Fruit fly (Drosophila melanogaster) whole organism, embryonic: Measurements from ENCODE around the gene Spps.

Experiments
- Bgb ChIP-seq: fragments of 200-800 bp; sonication (Bioruptor generic); IDR thresholded peaks from 2 replicates; pipeline ENCODE4 v1.3.6; 2022; ENCODE audit warnings: missing biosample characterization, missing genetic modification characterization; ENCODE audit not compliant: partially characterized antibody
- Blimp-1 ChIP-seq: fragments of 200-800 bp; sonication (Bioruptor generic); optimal IDR thresholded peaks from 3 replicates; lab custom pipeline; 2018; ENCODE audit warnings: missing biosample characterization, missing genetic modification characterization, mild to moderate bottlenecking, moderate library complexity, missing genetic modification reagents
- CG10543 ChIP-seq: fragments of 200-800 bp; sonication (Bioruptor generic); optimal IDR thresholded peaks from 3 replicates; lab custom pipeline; 2017; ENCODE audit warnings: missing biosample characterization, mild to moderate bottlenecking, missing genetic modification characterization, moderate library complexity
- CG12236 ChIP-seq: fragments of 200-800 bp; sonication (Bioruptor generic); optimal IDR thresholded peaks from 2 replicates; lab custom pipeline; 2016; ENCODE audit warnings: missing biosample characterization, missing genetic modification characterization
- CG16863 ChIP-seq: fragments of 200-800 bp; sonication (Bioruptor generic); optimal IDR thresholded peaks from 3 replicates; lab custom pipeline; 2016; ENCODE audit warnings: missing biosample characterization, missing genetic modification characterization
- CG17328 ChIP-seq: fragments of 200-800 bp; sonication (Bioruptor generic); IDR thresholded peaks from 2 replicates; pipeline ENCODE4 v1.3.6; 2022; ENCODE audit warnings: missing biosample characterization, missing genetic modification characterization
- CG1832 ChIP-seq: fragments of 200-800 bp; sonication (Bioruptor generic); optimal IDR thresholded peaks from 2 replicates; lab custom pipeline; 2017; ENCODE audit warnings: missing biosample characterization, mild to moderate bottlenecking, missing genetic modification characterization, inconsistent platforms
- CG31441 ChIP-seq: fragments of 200-800 bp; sonication (Bioruptor generic); IDR thresholded peaks from 2 replicates; pipeline ENCODE4 v1.3.6; 2022; ENCODE audit warnings: missing biosample characterization, missing genetic modification characterization
- CG32772 ChIP-seq: fragments of 200-800 bp; sonication (Bioruptor generic); IDR thresholded peaks from 2 replicates; pipeline ENCODE4 v1.3.6; 2022; ENCODE audit warnings: missing biosample characterization, missing genetic modification characterization
- CG3281 ChIP-seq: fragments of 200-800 bp; sonication (Bioruptor generic); optimal IDR thresholded peaks from 3 replicates; lab custom pipeline; 2017; ENCODE audit warnings: missing biosample characterization, mild to moderate bottlenecking, missing genetic modification characterization
- CG3726 ChIP-seq: fragments of 200-800 bp; sonication (Bioruptor generic); IDR thresholded peaks from 3 replicates; pipeline ENCODE4, ENCODE4 v1.3.6; 2022; ENCODE audit warnings: missing biosample characterization, missing genetic modification characterization
- CG4328 ChIP-seq: fragments of 200-800 bp; sonication (Bioruptor generic); optimal IDR thresholded peaks from 3 replicates; lab custom pipeline; 2017; ENCODE audit warnings: missing biosample characterization, missing genetic modification reagents, missing genetic modification characterization
- CG4820 ChIP-seq: fragments of 200-800 bp; sonication (Bioruptor generic); optimal IDR thresholded peaks from 3 replicates; lab custom pipeline; 2016; ENCODE audit warnings: missing biosample characterization, missing genetic modification characterization
- CG6813 ChIP-seq: fragments of 200-800 bp; sonication (Bioruptor generic); optimal IDR thresholded peaks from 2 replicates; lab custom pipeline; 2017; ENCODE audit warnings: missing biosample characterization, missing genetic modification characterization, mild to moderate bottlenecking, moderate library complexity, missing genetic modification reagents
- CG8290 ChIP-seq, 3 experiments: fragments of 200-800 bp; sonication (Bioruptor generic); optimal IDR thresholded peaks; 2 replicates each; lab custom pipeline; 2016 to 2019; ENCODE audit warnings: missing biosample characterization in 3 of 3, missing genetic modification characterization in 3 of 3, mild to moderate bottlenecking in 2 of 3, moderate library complexity in 1 of 3
- Ets97D ChIP-seq: fragments of 200-800 bp; sonication (Bioruptor generic); optimal IDR thresholded peaks from 3 replicates; lab custom pipeline; 2016; ENCODE audit warnings: missing biosample characterization, missing genetic modification characterization
- HLHmδ ChIP-seq: fragments of 200-800 bp; sonication (Bioruptor generic); optimal IDR thresholded peaks from 2 replicates; lab custom pipeline; 2018; ENCODE audit warnings: missing biosample characterization, mild to moderate bottlenecking, missing genetic modification characterization, moderate library complexity
- MBD-R2 ChIP-seq: fragments of 200-800 bp; sonication (Bioruptor generic); IDR thresholded peaks from 2 replicates; pipeline ENCODE4 v1.3.6; 2022; ENCODE audit warnings: missing biosample characterization, missing genetic modification characterization
- Max ChIP-seq: fragments of 200-800 bp; sonication (Bioruptor generic); optimal IDR thresholded peaks from 2 replicates; lab custom pipeline; 2016; ENCODE audit warnings: missing biosample characterization, mild to moderate bottlenecking, missing genetic modification characterization
- NC2β ChIP-seq: fragments of 200-800 bp; sonication (Bioruptor generic); optimal IDR thresholded peaks from 2 replicates; lab custom pipeline; 2016; ENCODE audit warnings: missing biosample characterization, missing genetic modification characterization
- Nf-YC ChIP-seq: fragments of 200-800 bp; optimal IDR thresholded peaks from 3 replicates; lab custom pipeline; 2019; ENCODE audit warnings: missing biosample characterization, mild to moderate bottlenecking, missing genetic modification characterization, moderate library complexity
- Scr ChIP-seq: fragments of 200-800 bp; sonication (Bioruptor generic); IDR thresholded peaks from 2 replicates; pipeline ENCODE4 v1.3.6; 2022; ENCODE audit warnings: missing biosample characterization, missing genetic modification characterization; ENCODE audit not compliant: partially characterized antibody
- Sry-β ChIP-seq: fragments of 200-800 bp; sonication (Bioruptor generic); optimal IDR thresholded peaks from 2 replicates; lab custom pipeline; 2018; ENCODE audit warnings: missing biosample characterization, mild to moderate bottlenecking, missing genetic modification characterization, moderate library complexity
- Trl ChIP-seq, 3 experiments: fragments of >200 bp in 2 of 3; fragments of 200-800 bp in 1 of 3; sonication (Bioruptor generic) in 1 of 3; optimal IDR thresholded peaks; 2 replicates in 1 of 3; 3 replicates in 2 of 3; lab custom pipeline; 2016 to 2017; ENCODE audit warnings: missing biosample characterization in 1 of 3, missing genetic modification characterization in 1 of 3
- ac ChIP-seq: fragments of 200-800 bp; sonication (Bioruptor generic); optimal IDR thresholded peaks from 3 replicates; lab custom pipeline; 2017; ENCODE audit warnings: missing biosample characterization, mild to moderate bottlenecking, missing genetic modification characterization
- aop ChIP-seq: fragments of 200-800 bp; sonication (Bioruptor generic); IDR thresholded peaks from 2 replicates; pipeline ENCODE4 v1.3.6; 2022; ENCODE audit warnings: missing biosample characterization, missing genetic modification characterization
- ara ChIP-seq: fragments of 200-800 bp; sonication (Bioruptor generic); IDR thresholded peaks from 2 replicates; pipeline ENCODE4 v1.3.6; 2022; ENCODE audit warnings: missing biosample characterization, missing genetic modification characterization
- az2 ChIP-seq: fragments of 200-800 bp; sonication (Bioruptor generic); optimal IDR thresholded peaks from 3 replicates; lab custom pipeline; 2016; ENCODE audit warnings: missing biosample characterization, missing genetic modification characterization
- bab2 ChIP-seq: fragments of 200-800 bp; sonication (Bioruptor generic); optimal IDR thresholded peaks from 2 replicates; lab custom pipeline; 2016; ENCODE audit warnings: missing biosample characterization, missing genetic modification characterization
- cad ChIP-seq: fragments of >200 bp; optimal IDR thresholded peaks from 2 replicates; lab custom pipeline; 2017; ENCODE audit warnings: missing biosample characterization, missing genetic modification characterization
- caup ChIP-seq: fragments of 200-800 bp; sonication (Bioruptor generic); optimal IDR thresholded peaks from 3 replicates; lab custom pipeline; 2017; ENCODE audit warnings: missing biosample characterization, mild to moderate bottlenecking, missing genetic modification characterization, moderate library complexity; ENCODE audit not compliant: severe bottlenecking
- chn ChIP-seq: fragments of 200-800 bp; sonication (Bioruptor generic); optimal IDR thresholded peaks from 2 replicates; lab custom pipeline; 2016; ENCODE audit warnings: missing biosample characterization, missing genetic modification characterization
- crc ChIP-seq: fragments of 200-800 bp; sonication (Bioruptor generic); optimal IDR thresholded peaks from 2 replicates; lab custom pipeline; 2016; ENCODE audit warnings: missing biosample characterization, missing genetic modification characterization
- crol ChIP-seq: fragments of 200-800 bp; sonication (Bioruptor generic); IDR thresholded peaks from 2 replicates; pipeline ENCODE4 v1.3.6; 2022; ENCODE audit warnings: missing biosample characterization, missing genetic modification characterization
- crp ChIP-seq, 2 experiments: fragments of 200-800 bp; sonication (Bioruptor generic); optimal IDR thresholded peaks; 2 replicates in 1 of 2; 3 replicates in 1 of 2; lab custom pipeline; 2017; ENCODE audit warnings: missing biosample characterization in 2 of 2, missing genetic modification characterization in 2 of 2, mild to moderate bottlenecking in 1 of 2, moderate library complexity in 1 of 2
- danr ChIP-seq: fragments of 200-800 bp; sonication (Bioruptor generic); IDR thresholded peaks from 2 replicates; pipeline ENCODE4 v1.3.6; 2022; ENCODE audit warnings: missing biosample characterization, missing genetic modification characterization
- dpn ChIP-seq, 2 experiments: fragments of 200-800 bp; sonication (Bioruptor generic); optimal IDR thresholded peaks; 3 replicates each; lab custom pipeline; 2016; ENCODE audit warnings: missing biosample characterization in 2 of 2, missing genetic modification characterization in 2 of 2
- ewg ChIP-seq: fragments of 200-800 bp; sonication (Bioruptor generic); optimal IDR thresholded peaks from 3 replicates; lab custom pipeline; 2017; ENCODE audit warnings: mild to moderate bottlenecking, missing biosample characterization, missing genetic modification reagents, missing genetic modification characterization
- gce ChIP-seq: fragments of 200-800 bp; sonication (Bioruptor generic); IDR thresholded peaks from 3 replicates; pipeline ENCODE4 v1.3.6; 2022; ENCODE audit warnings: missing biosample characterization, missing genetic modification characterization
- gcm ChIP-seq: fragments of 200-800 bp; sonication (Bioruptor generic); optimal IDR thresholded peaks from 2 replicates; lab custom pipeline; 2019; ENCODE audit warnings: missing biosample characterization, mild to moderate bottlenecking, missing genetic modification characterization, moderate library complexity
- gem ChIP-seq: fragments of 200-800 bp; sonication (Bioruptor generic); optimal IDR thresholded peaks from 2 replicates; lab custom pipeline; 2019; ENCODE audit warnings: missing biosample characterization, mild to moderate bottlenecking, missing genetic modification characterization, moderate library complexity
- grn ChIP-seq: fragments of 200-800 bp; sonication (Bioruptor generic); optimal IDR thresholded peaks from 3 replicates; lab custom pipeline; 2017; ENCODE audit warnings: missing biosample characterization, missing genetic modification characterization
- gro ChIP-seq: fragments of 200-800 bp; sonication (Bioruptor generic); optimal IDR thresholded peaks from 2 replicates; lab custom pipeline; 2016; ENCODE audit warnings: missing biosample characterization, missing genetic modification characterization
- hkb ChIP-seq, 2 experiments: fragments of 200-800 bp in 1 of 2; fragments of >200 bp in 1 of 2; sonication (Bioruptor generic) in 1 of 2; IDR thresholded peaks in 1 of 2; optimal IDR thresholded peaks in 1 of 2; 2 replicates each; pipeline versions ENCODE4 v1.3.6 to Lab custom; 2017 to 2022; ENCODE audit warnings: missing biosample characterization in 1 of 2, missing genetic modification characterization in 1 of 2
- pho ChIP-seq: fragments of 200-800 bp; sonication (Bioruptor generic); optimal IDR thresholded peaks from 2 replicates; lab custom pipeline; 2016; ENCODE audit warnings: missing biosample characterization, missing genetic modification characterization
- sd ChIP-seq: fragments of 200-800 bp; sonication (Bioruptor generic); optimal IDR thresholded peaks from 3 replicates; lab custom pipeline; 2018; ENCODE audit warnings: missing biosample characterization, mild to moderate bottlenecking, missing genetic modification characterization, moderate library complexity
- sqz ChIP-seq: fragments of 200-800 bp; sonication (Bioruptor generic); optimal IDR thresholded peaks from 3 replicates; lab custom pipeline; 2018; ENCODE audit warnings: missing biosample characterization, mild to moderate bottlenecking, missing genetic modification characterization
- tna ChIP-seq: fragments of 200-800 bp; sonication (Bioruptor generic); IDR thresholded peaks from 2 replicates; pipeline ENCODE4 v1.3.6; 2022; ENCODE audit warnings: missing biosample characterization, missing genetic modification characterization; ENCODE audit not compliant: partially characterized antibody
- twi ChIP-seq: fragments of 200-800 bp; optimal IDR thresholded peaks from 2 replicates; lab custom pipeline; 2019; ENCODE audit warnings: missing biosample characterization, mild to moderate bottlenecking, missing genetic modification characterization, moderate library complexity

Spps gene

DNA sequence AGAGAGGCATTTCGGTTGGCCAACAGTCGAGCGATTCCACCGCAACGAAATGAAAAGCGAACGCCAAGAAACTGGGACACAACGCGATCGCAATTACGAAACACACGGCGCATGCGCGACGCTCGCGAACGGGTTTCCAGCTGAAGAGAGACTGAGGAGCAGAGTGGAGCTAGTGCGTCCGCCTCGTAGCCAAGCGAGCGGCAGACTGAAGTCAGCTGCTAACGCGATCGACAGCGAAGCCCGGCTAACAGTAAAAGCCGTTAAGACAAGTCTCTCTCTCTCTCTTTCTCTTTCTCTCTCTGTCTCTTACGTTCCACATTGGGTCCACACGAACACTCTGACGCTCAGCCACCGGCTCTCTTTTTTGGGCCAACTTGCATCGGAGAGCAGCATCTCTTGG lies 8.2 kb downstream of the Spps start, which contains the start of gene CG17786 (continued):
- TF ChIP-seq hkb (optimal IDR thresholded peaks at IDR 0.05; lab: Kevin White, UChicago) = no peak
- peak; percentile 49 for TF ChIP-seq hkb (GFP tag; IDR thresholded peaks at IDR 0.05; lab: Robert Waterston, UW)
- no peak for TF ChIP-seq CG4820 (GFP tag; lab: Kevin White, UChicago)
- TF ChIP-seq gce (GFP tag; lab: Robert Waterston, UW) = no peak; the same call in 2 of the 3 replicates
- TF ChIP-seq NC2β (GFP tag; lab: Kevin White, UChicago) = no peak
- no peak for TF ChIP-seq aop (GFP tag; lab: Robert Waterston, UW)
- TF ChIP-seq CG3281 (GFP tag; lab: Kevin White, UChicago) = no peak
- TF ChIP-seq Nf-YC = peak; percentile 9
- peak; percentile 17 for TF ChIP-seq HLHmδ (GFP tag; lab: Kevin White, UChicago)
- TF ChIP-seq Max (GFP tag; lab: Kevin White, UChicago) = no peak
- TF ChIP-seq CG16863 (GFP tag; lab: Kevin White, UChicago) = no peak
- no peak for TF ChIP-seq ac (GFP tag; lab: Kevin White, UChicago)
- no peak for TF ChIP-seq crc (GFP tag; lab: Kevin White, UChicago)
- no peak for TF ChIP-seq CG17328 (GFP tag; lab: Robert Waterston, UW)
- TF ChIP-seq Blimp-1 (GFP tag; lab: Kevin White, UChicago) = peak; percentile 85
- TF ChIP-seq gro (GFP tag; lab: Kevin White, UChicago) = peak; percentile 5
- TF ChIP-seq bab2 (GFP tag; lab: Kevin White, UChicago) = no peak
- no peak for TF ChIP-seq Ets97D (GFP tag; lab: Kevin White, UChicago)
- no peak for TF ChIP-seq dpn (GFP tag; optimal IDR thresholded peaks at IDR 0.05; lab: Kevin White, UChicago)
- TF ChIP-seq twi (tag; lab: Kevin White, UChicago) = no peak
- TF ChIP-seq sqz (GFP tag; lab: Kevin White, UChicago) = no peak
- TF ChIP-seq CG31441 (GFP tag; lab: Robert Waterston, UW) = no peak
- TF ChIP-seq danr (GFP tag; lab: Robert Waterston, UW) = no peak
- TF ChIP-seq Bgb (GFP tag; lab: Robert Waterston, UW) = no peak; the same call in 1 of the 2 replicates
- peak; percentile 32 for TF ChIP-seq caup (GFP tag; lab: Kevin White, UChicago)
- no peak for TF ChIP-seq CG4328
- TF ChIP-seq gem (tag; lab: Kevin White, UChicago) = no peak
- no peak for TF ChIP-seq sd (tag; lab: Kevin White, UChicago)
- TF ChIP-seq chn (GFP tag; lab: Kevin White, UChicago) = no peak
- TF ChIP-seq az2 (GFP tag; lab: Kevin White, UChicago) = no peak
- TF ChIP-seq cad (GFP tag; lab: Kevin White, UChicago) = no peak
- TF ChIP-seq CG32772 (GFP tag; lab: Robert Waterston, UW) = no peak
- no peak for TF ChIP-seq ara (GFP tag; lab: Robert Waterston, UW)
- no peak for TF ChIP-seq pho (GFP tag; lab: Kevin White, UChicago)
- no peak for TF ChIP-seq CG6813 (GFP tag; lab: Kevin White, UChicago)
- TF ChIP-seq tna = no peak
- no peak for TF ChIP-seq ewg
- no peak for TF ChIP-seq Scr
- TF ChIP-seq CG3726 = no peak
- peak; percentile 54 for TF ChIP-seq CG1832 (GFP tag; lab: Kevin White, UChicago)
- TF ChIP-seq grn (GFP tag; lab: Kevin White, UChicago) = no peak
- no peak for TF ChIP-seq CG8290 (GFP tag; optimal IDR thresholded peaks at IDR 0.05; lab: Kevin White, UChicago)
- TF ChIP-seq CG8290 (tag; optimal IDR thresholded peaks at IDR 0.05; lab: Kevin White, UChicago) = no peak
- no peak for TF ChIP-seq crol
- TF ChIP-seq CG10543 = peak; percentile 35
- no peak for TF ChIP-seq gcm (GFP tag; lab: Kevin White, UChicago)
- TF ChIP-seq Trl (optimal IDR thresholded peaks at IDR 0.05; lab: Kevin White, UChicago) = peak; percentile 79 to 81
- no peak for TF ChIP-seq Trl (GFP tag; optimal IDR thresholded peaks at IDR 0.05; lab: Kevin White, UChicago)
- TF ChIP-seq CG12236 (GFP tag; lab: Kevin White, UChicago) = no peak
- no peak for TF ChIP-seq Sry-β (GFP tag; lab: Kevin White, UChicago)
- TF ChIP-seq crp (GFP tag; optimal IDR thresholded peaks at IDR 0.05; lab: Kevin White, UChicago) = peak in 1 of 2 experiments; percentile 41
- TF ChIP-seq MBD-R2 (GFP tag; lab: Robert Waterston, UW) = peak; percentile 21; the same call in 1 of the 2 replicates
